Fruit fly (Drosophila melanogaster) whole organism, prepupa: ENCODE measurements around the gene CG7369.

Experiments used
- CG11294 ChIP-seq: fragments of 200-800 bp; sonication (Bioruptor generic); IDR thresholded peaks from 2 replicates; pipeline ENCODE4 v1.3.6; 2022; ENCODE audit warnings: missing biosample characterization, missing genetic modification characterization
- CG15336 ChIP-seq: fragments of 200-800 bp; sonication (Bioruptor generic); IDR thresholded peaks from 2 replicates; pipeline ENCODE4 v1.3.6; 2022; ENCODE audit warnings: missing biosample characterization, missing genetic modification characterization
- CG16779 ChIP-seq: fragments of 200-800 bp; sonication (Bioruptor generic); optimal IDR thresholded peaks from 3 replicates; lab custom pipeline; 2017; ENCODE audit warnings: missing biosample characterization, mild to moderate bottlenecking, missing genetic modification characterization
- CG6163 ChIP-seq: fragments of 200-800 bp; sonication (Bioruptor generic); IDR thresholded peaks from 3 replicates; pipeline ENCODE4 v1.3.6; 2022; ENCODE audit warnings: missing biosample characterization, missing genetic modification characterization
- CG9139 ChIP-seq: fragments of 200-800 bp; sonication (Bioruptor generic); optimal IDR thresholded peaks from 3 replicates; lab custom pipeline; 2017; ENCODE audit warnings: missing biosample characterization, mild to moderate bottlenecking, missing genetic modification characterization
- Eip78C ChIP-seq: fragments of 200-800 bp; sonication (Bioruptor generic); peaks from one replicate; lab custom pipeline; 2016; ENCODE audit warnings: missing biosample characterization, missing genetic modification characterization
- Sox102F ChIP-seq: fragments of 200-800 bp; sonication (Bioruptor generic); optimal IDR thresholded peaks from 2 replicates; lab custom pipeline; 2016; ENCODE audit warnings: missing biosample characterization, mild to moderate bottlenecking, missing genetic modification characterization
- fd59A ChIP-seq: fragments of 200-800 bp; sonication (Bioruptor generic); optimal IDR thresholded peaks from 2 replicates; lab custom pipeline; 2017; ENCODE audit warnings: missing biosample characterization, mild to moderate bottlenecking, missing genetic modification characterization, missing genetic modification reagents
- fkh ChIP-seq: fragments of 200-800 bp; sonication (Bioruptor generic); optimal IDR thresholded peaks from 3 replicates; lab custom pipeline; 2017; ENCODE audit warnings: missing biosample characterization, mild to moderate bottlenecking, missing genetic modification characterization, moderate library complexity
- spab ChIP-seq: fragments of 200-800 bp; sonication (Bioruptor generic); optimal IDR thresholded peaks from 2 replicates; lab custom pipeline; 2017; ENCODE audit warnings: missing biosample characterization, mild to moderate bottlenecking, missing genetic modification characterization, missing genetic modification reagents
- vri ChIP-seq: fragments of 200-800 bp; sonication (Bioruptor generic); optimal IDR thresholded peaks from 3 replicates; lab custom pipeline; 2016; ENCODE audit warnings: missing biosample characterization, mild to moderate bottlenecking, missing genetic modification characterization

DNA sequence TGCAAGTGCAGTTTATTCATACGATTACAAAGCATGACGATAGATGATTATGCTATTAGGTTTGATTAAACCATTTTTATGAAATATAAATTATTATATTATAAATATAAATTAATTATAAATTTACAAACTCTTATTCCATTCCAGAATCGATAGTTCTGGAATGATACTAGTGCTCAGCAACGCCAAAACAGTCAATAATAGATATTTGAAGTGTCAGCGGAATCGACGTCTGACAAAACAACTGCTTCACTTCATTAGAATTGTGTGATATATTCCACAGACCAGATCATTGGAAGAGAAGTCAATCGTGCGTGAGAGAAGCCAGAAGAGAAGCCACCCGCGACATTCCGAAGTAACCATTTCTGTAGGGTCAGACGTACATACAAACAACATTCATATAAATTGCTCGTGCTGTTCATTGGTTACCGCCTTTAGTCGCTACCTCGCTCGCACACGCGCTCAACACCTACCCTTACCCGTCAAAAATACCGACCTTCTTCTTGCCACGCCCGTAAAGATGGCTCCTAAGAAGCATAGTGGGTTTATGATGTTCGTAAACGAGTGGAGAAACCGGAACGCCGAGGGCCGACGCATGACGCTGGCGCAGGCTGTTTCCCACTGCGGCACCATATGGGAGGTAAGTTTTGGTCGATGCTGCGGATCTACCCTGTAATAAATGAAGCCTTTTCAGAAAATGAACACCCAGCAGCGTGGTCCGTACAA is 17.4 kb upstream of the CG7369 start:
- TF ChIP-seq fkh (GFP tag; lab: Kevin White, UChicago) = no peak
- TF ChIP-seq CG9139 = no peak
- no peak for TF ChIP-seq vri
- no peak for TF ChIP-seq CG11294
- TF ChIP-seq fd59A (GFP tag; lab: Kevin White, UChicago) = no peak
- TF ChIP-seq CG6163 (GFP tag; lab: Robert Waterston, UW) = no peak
- TF ChIP-seq Eip78C (GFP tag; lab: Kevin White, UChicago) = peak; percentile 42
- TF ChIP-seq CG16779 = no peak
- TF ChIP-seq Sox102F (GFP tag; lab: Kevin White, UChicago) = no peak
- no peak for TF ChIP-seq spab (GFP tag; lab: Kevin White, UChicago)
- TF ChIP-seq CG15336 = no peak
